Fruit fly (Drosophila melanogaster) whole organism: Measurements from ENCODE around the gene Inx3.

Source experiments
- CG8478 ChIP-seq: fragments of >200 bp; optimal IDR thresholded peaks from 2 replicates; lab custom pipeline; 2018; ENCODE audit warnings: inconsistent platforms
- Dll ChIP-seq: fragments of >200 bp; optimal IDR thresholded peaks from 2 replicates; lab custom pipeline; 2017
- EcR ChIP-seq, 2 experiments: fragments of >200 bp; optimal IDR thresholded peaks; 2 replicates each; lab custom pipeline; 2017; ENCODE audit warnings: missing biosample characterization in 2 of 2, missing genetic modification characterization in 2 of 2, missing genetic modification reagents in 2 of 2
- pan ChIP-seq: fragments of >200 bp; optimal IDR thresholded peaks from 2 replicates; lab custom pipeline; 2017
- psq ChIP-seq: fragments of >200 bp; optimal IDR thresholded peaks from 2 replicates; lab custom pipeline; 2017
- usp ChIP-seq: fragments of >200 bp; optimal IDR thresholded peaks from 2 replicates; lab custom pipeline; 2017; ENCODE audit warnings: missing biosample characterization, missing genetic modification characterization, mixed read lengths

- no peak for TF ChIP-seq Dll (lab: Kevin White, UChicago)
- TF ChIP-seq usp: no peak
- no peak for TF ChIP-seq psq (lab: Kevin White, UChicago)
- TF ChIP-seq CG8478 (lab: Kevin White, UChicago): no peak
- TF ChIP-seq pan (lab: Kevin White, UChicago): no peak
- no peak for TF ChIP-seq EcR (GFP tag; optimal IDR thresholded peaks at IDR 0.05; lab: Kevin White, UChicago)
These were observed 7.8 kb downstream of the Inx3 start for dm6 chr3R:28851530-28851929.
